Worm (Caenorhabditis elegans): ENCODE results near the gene mdt-19.

Gene mdt-19

DNA sequence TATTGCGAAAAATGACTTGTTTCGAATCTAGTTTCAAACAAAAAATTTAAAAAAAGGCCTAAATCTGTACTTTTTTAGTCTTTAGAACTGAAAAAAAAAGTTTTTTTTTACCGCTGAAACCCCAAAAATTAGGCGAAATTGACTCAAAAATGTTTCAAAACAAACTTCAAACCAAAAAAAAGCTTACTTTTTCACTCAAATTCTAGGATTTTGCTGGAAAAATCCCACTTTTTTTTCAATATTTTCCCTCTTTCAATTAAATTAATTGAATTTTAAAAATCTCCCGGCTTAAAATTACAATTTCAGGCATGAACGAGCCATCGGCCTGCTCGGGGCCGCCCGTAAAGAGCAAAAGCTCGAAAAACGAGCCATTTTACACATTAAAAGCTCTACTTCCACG, at the start of gene mdt-19:
Gene mdt-19, plus strand, starts transcription at position 301 of the 400 bp plus-strand sequence.
- no peak for TF ChIP-seq madf-2 (tag; optimal IDR thresholded peaks at IDR 0.05)

DNA sequence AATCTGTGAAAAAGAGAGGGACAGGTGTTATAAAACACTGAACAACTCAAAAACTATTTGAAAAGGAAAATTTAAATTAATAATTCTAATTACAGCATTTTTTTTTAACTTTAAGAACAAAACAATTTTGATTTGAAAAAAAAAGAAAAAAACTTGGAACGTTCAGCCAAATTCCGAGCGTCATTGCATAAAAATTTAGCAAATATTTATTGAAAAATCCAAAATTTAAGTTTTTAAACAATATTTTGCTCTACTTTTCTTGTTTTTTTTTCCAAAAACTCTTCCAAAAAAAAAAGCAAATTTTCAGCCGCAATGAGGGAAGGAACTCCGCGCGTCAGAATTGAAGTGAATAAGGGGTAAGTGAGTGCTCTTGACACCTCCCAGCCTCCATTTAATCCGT, 48.2 kb upstream of the mdt-19 start, which contains the start of gene feh-1:
Gene feh-1, plus strand, starts transcription at position 301 of the 400 bp plus-strand sequence.
- TF ChIP-seq nhr-232 (tag; optimal IDR thresholded peaks at IDR 0.05), result no peak
- no peak for TF ChIP-seq ref-2 (tag; optimal IDR thresholded peaks at IDR 0.05)
- no peak for TF ChIP-seq pax-1 (tag; optimal IDR thresholded peaks at IDR 0.05)
- TF ChIP-seq rnt-1 (tag; optimal IDR thresholded peaks at IDR 0.05), result no peak
- no peak for TF ChIP-seq Y22D7AL.16 (tag; optimal IDR thresholded peaks at IDR 0.05)

DNA sequence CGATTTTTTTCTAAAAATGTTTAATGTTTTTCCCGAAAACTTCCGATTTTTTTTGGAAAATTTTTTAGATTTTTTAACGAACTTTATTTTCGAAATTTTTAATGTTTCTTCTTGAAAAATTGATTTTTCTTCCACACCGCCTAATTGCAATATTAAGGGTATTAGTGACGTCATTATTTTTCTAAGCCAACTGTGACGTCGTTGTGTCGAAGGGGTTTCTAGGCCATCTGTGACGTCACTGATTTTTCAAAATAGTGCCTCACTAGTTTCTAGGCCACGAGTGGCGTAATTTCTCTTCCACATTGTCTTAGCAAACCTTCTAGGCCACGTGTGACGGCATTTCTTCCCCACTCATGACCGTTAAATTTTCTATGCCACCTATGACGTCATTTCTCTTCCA, 45.9 kb upstream of the mdt-19 start:
- TF ChIP-seq ceh-18 (tag; optimal IDR thresholded peaks at IDR 0.05), result no peak
- TF ChIP-seq ceh-19 (GFP tag; optimal IDR thresholded peaks at IDR 0.05), result no peak
- no peak for TF ChIP-seq ets-4 (tag; optimal IDR thresholded peaks at IDR 0.05)
- no peak for TF ChIP-seq syd-9 (tag; optimal IDR thresholded peaks at IDR 0.05)
- TF ChIP-seq pha-4 (tag; optimal IDR thresholded peaks at IDR 0.05), result no peak
- TF ChIP-seq ceh-34 (tag; optimal IDR thresholded peaks at IDR 0.05), result no peak
- no peak for TF ChIP-seq sdc-2 (tag; optimal IDR thresholded peaks at IDR 0.05)

DNA sequence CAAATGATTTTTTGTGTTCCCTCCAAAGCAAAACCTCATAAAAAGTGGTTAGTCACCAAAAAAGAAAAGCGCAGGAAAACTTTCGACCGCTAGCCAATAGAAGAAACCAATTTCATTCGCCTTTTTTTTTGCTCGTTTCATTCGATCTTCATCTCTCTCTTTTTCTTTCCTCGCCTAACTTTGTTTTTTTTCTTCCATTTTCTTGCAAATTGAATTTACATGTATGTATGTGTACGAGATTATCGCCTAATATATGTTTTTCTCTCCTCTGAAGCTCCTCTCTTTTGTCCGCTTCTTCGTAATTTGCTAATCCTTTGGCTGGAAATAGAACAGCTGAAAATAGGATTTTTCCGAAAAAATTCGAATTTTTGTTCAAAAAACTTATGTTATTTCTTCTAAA, 45.5 kb upstream of the mdt-19 start:
- TF ChIP-seq unc-42 (tag; optimal IDR thresholded peaks at IDR 0.05), result peak; percentile 94
- no peak for TF ChIP-seq nhr-232 (tag; optimal IDR thresholded peaks at IDR 0.05)

DNA sequence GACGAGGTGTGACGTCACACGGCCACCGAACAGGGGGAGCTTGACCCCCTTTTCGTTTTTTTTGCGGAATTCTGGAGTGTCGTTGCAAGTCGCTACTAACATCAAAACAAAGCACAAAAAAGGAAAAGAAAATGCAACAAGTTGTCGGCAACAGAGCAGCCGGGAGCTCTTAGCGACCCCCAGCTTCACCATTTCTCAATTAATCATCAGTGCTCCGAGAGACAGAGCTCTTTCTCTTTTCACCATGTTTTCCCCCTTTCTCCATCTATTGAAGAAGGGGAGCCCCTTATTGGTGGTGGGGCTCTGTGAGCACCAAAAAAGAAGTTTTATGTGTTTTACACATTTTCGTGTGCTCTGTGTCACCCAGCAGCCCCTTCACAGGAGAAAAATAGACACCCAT, 44.3 kb upstream of the mdt-19 start:
- TF ChIP-seq ceh-14 (tag; optimal IDR thresholded peaks at IDR 0.05), result no peak
- no peak for TF ChIP-seq ceh-2 (tag; optimal IDR thresholded peaks at IDR 0.05)
- TF ChIP-seq nhr-232 (tag; optimal IDR thresholded peaks at IDR 0.05), result no peak
- no peak for TF ChIP-seq fax-1 (tag; optimal IDR thresholded peaks at IDR 0.05)
- no peak for TF ChIP-seq elt-2 (tag; optimal IDR thresholded peaks at IDR 0.05)
- no peak for TF ChIP-seq unc-3 (GFP tag; conservative IDR thresholded peaks at IDR 0.05)
- no peak for TF ChIP-seq unc-3 (tag; optimal IDR thresholded peaks at IDR 0.05)
- TF ChIP-seq odd-2 (tag; optimal IDR thresholded peaks at IDR 0.05), result no peak
- TF ChIP-seq C08G9.2 (tag; optimal IDR thresholded peaks at IDR 0.05), result no peak
- no peak for TF ChIP-seq tbx-2 (tag; optimal IDR thresholded peaks at IDR 0.05)
- TF ChIP-seq ceh-6 (GFP tag; optimal IDR thresholded peaks at IDR 0.05), result no peak

DNA sequence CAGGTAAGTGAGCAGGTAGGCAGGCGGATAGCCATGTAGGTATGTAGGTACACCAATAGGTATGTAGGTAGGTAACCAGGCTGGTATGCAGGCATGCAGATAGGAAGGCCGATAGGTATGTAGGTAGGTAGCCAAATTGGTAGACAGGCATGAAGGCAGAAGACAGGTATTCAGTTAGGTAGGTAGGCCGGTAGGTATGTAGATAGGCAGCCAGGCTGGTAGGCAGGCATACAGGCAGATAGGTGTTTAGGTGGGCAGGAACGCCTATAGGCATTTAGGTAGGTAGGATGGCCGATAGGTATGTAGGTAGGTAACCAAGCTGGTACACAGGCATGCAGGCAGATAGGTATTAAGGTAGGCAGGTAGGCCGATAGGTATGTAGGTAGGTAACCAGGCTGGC, 37.1 kb upstream of the mdt-19 start:
- TF ChIP-seq sdc-2 (tag; optimal IDR thresholded peaks at IDR 0.05), result peak; percentile 29
- peak; percentile 29 for TF ChIP-seq hlh-6 (tag; optimal IDR thresholded peaks at IDR 0.05)
- no peak for TF ChIP-seq unc-55 (GFP tag; optimal IDR thresholded peaks at IDR 0.05)
- TF ChIP-seq pax-1 (tag; optimal IDR thresholded peaks at IDR 0.05), result no peak
- TF ChIP-seq mec-3 (tag; optimal IDR thresholded peaks at IDR 0.05; ENCODE audit: borderline replicate concordance), result no peak
- no peak for TF ChIP-seq dve-1 (tag; optimal IDR thresholded peaks at IDR 0.05)
- TF ChIP-seq elt-4 (tag; optimal IDR thresholded peaks at IDR 0.05), result peak; percentile 22
- no peak for TF ChIP-seq lim-6 (tag; optimal IDR thresholded peaks at IDR 0.05)
- no peak for TF ChIP-seq hlh-15 (tag; optimal IDR thresholded peaks at IDR 0.05)
- TF ChIP-seq K09A11.1 (tag; optimal IDR thresholded peaks at IDR 0.05; ENCODE audit: insufficient read depth), result no peak
- peak; percentile 40 for TF ChIP-seq C08G9.2 (tag; optimal IDR thresholded peaks at IDR 0.05)
- TF ChIP-seq K02D7.2 (tag; optimal IDR thresholded peaks at IDR 0.05), result no peak
- TF ChIP-seq ceh-48 (tag; optimal IDR thresholded peaks at IDR 0.05), result no peak

Measured in whole organism, late embryonic.